Worm (Caenorhabditis elegans) whole organism, young adult: ENCODE results near the gene fbxa-96.

ENCODE experiments used
- B0019.2 ChIP-seq: fragments of 200-800 bp; sonication (Bioruptor generic); conservative IDR thresholded peaks from 2 replicates; pipeline ENCODE4 v1.3.6; 2022; ENCODE audit warnings: missing genetic modification reagents, missing genetic modification characterization, missing compliant biosample characterization
- B0261.1 ChIP-seq: sonication (generic microtip); optimal IDR thresholded peaks from 2 replicates; lab custom pipeline; 2016; ENCODE audit warnings: mild to moderate bottlenecking, missing genetic modification characterization, moderate library complexity, missing compliant biosample characterization
- F10E7.11 ChIP-seq: sonication (generic microtip); optimal IDR thresholded peaks from 2 replicates; lab custom pipeline; 2017; ENCODE audit warnings: mild to moderate bottlenecking, missing genetic modification characterization, moderate library complexity, missing compliant biosample characterization
- F37B4.10 ChIP-seq: fragments of 200-800 bp; sonication (Bioruptor generic); IDR thresholded peaks from 2 replicates; pipeline ENCODE4 v1.3.6; 2022; ENCODE audit warnings: missing genetic modification characterization, missing compliant biosample characterization
- K11D2.4 ChIP-seq: fragments of 200-800 bp; sonication (Bioruptor generic); IDR thresholded peaks from 2 replicates; pipeline ENCODE4 v1.3.6; 2022; ENCODE audit warnings: missing genetic modification reagents, missing genetic modification characterization, missing compliant biosample characterization
- Y67H2A.10 ChIP-seq: fragments of 200-800 bp; sonication (Bioruptor generic); conservative IDR thresholded peaks from 2 replicates; pipeline ENCODE4 v1.3.6; 2022; ENCODE audit warnings: missing genetic modification reagents, missing genetic modification characterization, missing compliant biosample characterization
- akir-1 ChIP-seq: fragments of 200-800 bp; sonication (Bioruptor generic); optimal IDR thresholded peaks from 2 replicates; lab custom pipeline; 2018; ENCODE audit warnings: mild to moderate bottlenecking, missing genetic modification characterization, moderate library complexity, missing compliant biosample characterization
- bed-1 ChIP-seq: fragments of 200-800 bp; sonication (Bioruptor generic); IDR thresholded peaks from 2 replicates; pipeline ENCODE4 v1.3.6; 2022; ENCODE audit warnings: missing genetic modification reagents, missing genetic modification characterization, missing compliant biosample characterization
- cebp-1 ChIP-seq, 2 experiments: fragments of 200-800 bp in 1 of 2; sonication (Bioruptor generic) in 1 of 2; sonication (generic microtip) in 1 of 2; IDR thresholded peaks in 1 of 2; optimal IDR thresholded peaks in 1 of 2; 2 replicates each; pipeline versions ENCODE4 v1.3.6 to Lab custom; 2017 to 2022; ENCODE audit warnings: missing compliant biosample characterization in 2 of 2, missing genetic modification characterization in 2 of 2, mild to moderate bottlenecking in 1 of 2, missing genetic modification reagents in 1 of 2, moderate library complexity in 1 of 2
- cebp-2 ChIP-seq: fragments of 200-800 bp; sonication (Bioruptor generic); IDR thresholded peaks from 2 replicates; pipeline ENCODE4 v1.3.6; 2022; ENCODE audit warnings: missing genetic modification characterization, missing compliant biosample characterization
- ceh-27 ChIP-seq: fragments of 200-800 bp; sonication (Bioruptor generic); optimal IDR thresholded peaks from 2 replicates; lab custom pipeline; 2018; ENCODE audit warnings: mild to moderate bottlenecking, missing genetic modification characterization, moderate library complexity, missing compliant biosample characterization
- ceh-40 ChIP-seq: fragments of 200-800 bp; sonication (Bioruptor generic); IDR thresholded peaks from 2 replicates; pipeline ENCODE4 v1.3.6; 2022; ENCODE audit warnings: missing genetic modification characterization, missing compliant biosample characterization
- chd-7 ChIP-seq: sonication (generic microtip); optimal IDR thresholded peaks from 2 replicates; lab custom pipeline; 2016; ENCODE audit warnings: mild to moderate bottlenecking, missing genetic modification characterization, moderate library complexity, missing compliant biosample characterization
- dox-1 ChIP-seq: fragments of 200-800 bp; sonication (Bioruptor generic); IDR thresholded peaks from 2 replicates; pipeline ENCODE4 v1.3.6; 2022; ENCODE audit warnings: missing genetic modification reagents, missing genetic modification characterization, missing compliant biosample characterization
- efl-1 ChIP-seq: fragments of 150-350 bp; optimal IDR thresholded peaks from 2 replicates; lab custom pipeline; 2014; ENCODE audit warnings: missing biosample characterization, missing genetic modification reagents, missing genetic modification characterization
- gei-17 ChIP-seq: fragments of 200-800 bp; sonication (Bioruptor generic); optimal IDR thresholded peaks from 2 replicates; lab custom pipeline; 2018; ENCODE audit warnings: mild to moderate bottlenecking, missing genetic modification characterization, missing compliant biosample characterization
- him-1 ChIP-seq: sonication (generic microtip); optimal IDR thresholded peaks from 2 replicates; lab custom pipeline; 2016; ENCODE audit warnings: missing genotype, missing genetic modification reagents, missing genetic modification characterization, missing compliant biosample characterization
- hmg-1.2 ChIP-seq: fragments of 200-800 bp; sonication (Bioruptor generic); IDR thresholded peaks from 2 replicates; pipeline ENCODE4 v1.3.6; 2022; ENCODE audit warnings: missing genetic modification reagents, missing genetic modification characterization, missing compliant biosample characterization
- hsf-1 ChIP-seq: fragments of 200-800 bp; sonication (Bioruptor generic); IDR thresholded peaks from 2 replicates; pipeline ENCODE4 v1.3.6; 2022; ENCODE audit warnings: missing genetic modification reagents, missing genetic modification characterization, missing compliant biosample characterization
- let-526 ChIP-seq: fragments of 200-800 bp; sonication (Bioruptor generic); IDR thresholded peaks from 2 replicates; pipeline ENCODE4 v1.3.6; 2022; ENCODE audit warnings: missing genetic modification reagents, missing genetic modification characterization, missing compliant biosample characterization
- lin-54 ChIP-seq: fragments of 200-800 bp; sonication (Bioruptor generic); optimal IDR thresholded peaks from 2 replicates; lab custom pipeline; 2018; ENCODE audit warnings: mild to moderate bottlenecking, missing genetic modification characterization, missing compliant biosample characterization
- madf-8 ChIP-seq: fragments of 200-800 bp; sonication (Bioruptor generic); conservative IDR thresholded peaks from 2 replicates; pipeline ENCODE4 v1.3.6; 2022; ENCODE audit warnings: missing genetic modification reagents, missing genetic modification characterization, missing compliant biosample characterization
- mel-28 ChIP-seq: sonication (generic microtip); optimal IDR thresholded peaks from 2 replicates; lab custom pipeline; 2016; ENCODE audit warnings: borderline replicate concordance, mild to moderate bottlenecking, missing genetic modification characterization, missing compliant biosample characterization
- nhr-80 ChIP-seq: sonication (generic microtip); optimal IDR thresholded peaks from 2 replicates; lab custom pipeline; 2016; ENCODE audit warnings: missing genetic modification characterization, missing compliant biosample characterization
- nhr-90 ChIP-seq: sonication (generic microtip); optimal IDR thresholded peaks from 2 replicates; lab custom pipeline; 2016; ENCODE audit warnings: missing genotype, mild to moderate bottlenecking, missing genetic modification characterization, missing compliant biosample characterization
- pbrm-1 ChIP-seq: fragments of 200-800 bp; sonication (Bioruptor generic); IDR thresholded peaks from 2 replicates; pipeline ENCODE4 v1.3.6; 2022; ENCODE audit warnings: missing genetic modification reagents, missing genetic modification characterization, missing compliant biosample characterization
- rcor-1 ChIP-seq: fragments of 200-800 bp; sonication (Bioruptor generic); IDR thresholded peaks from 2 replicates; pipeline ENCODE4 v1.3.6; 2022; ENCODE audit warnings: missing genetic modification reagents, missing genetic modification characterization, missing compliant biosample characterization
- sptf-2 ChIP-seq: fragments of 200-800 bp; sonication (Bioruptor generic); optimal IDR thresholded peaks from 2 replicates; lab custom pipeline; 2018; ENCODE audit warnings: mild to moderate bottlenecking, missing genetic modification characterization, missing compliant biosample characterization
- tbp1 ChIP-seq: fragments of 200-800 bp; sonication (Bioruptor generic); optimal IDR thresholded peaks from 2 replicates; lab custom pipeline; 2018; ENCODE audit warnings: mild to moderate bottlenecking, missing genetic modification characterization, missing compliant biosample characterization
- zfh-2 ChIP-seq: fragments of 200-800 bp; sonication (Bioruptor generic); conservative IDR thresholded peaks from 2 replicates; pipeline ENCODE4 v1.3.6; 2022; ENCODE audit warnings: missing genetic modification reagents, missing genetic modification characterization, missing compliant biosample characterization
- ztf-3 ChIP-seq: fragments of 200-800 bp; sonication (Bioruptor generic); optimal IDR thresholded peaks from 2 replicates; lab custom pipeline; 2018; ENCODE audit warnings: mild to moderate bottlenecking, missing genetic modification characterization, missing compliant biosample characterization

Gene fbxa-96

DNA sequence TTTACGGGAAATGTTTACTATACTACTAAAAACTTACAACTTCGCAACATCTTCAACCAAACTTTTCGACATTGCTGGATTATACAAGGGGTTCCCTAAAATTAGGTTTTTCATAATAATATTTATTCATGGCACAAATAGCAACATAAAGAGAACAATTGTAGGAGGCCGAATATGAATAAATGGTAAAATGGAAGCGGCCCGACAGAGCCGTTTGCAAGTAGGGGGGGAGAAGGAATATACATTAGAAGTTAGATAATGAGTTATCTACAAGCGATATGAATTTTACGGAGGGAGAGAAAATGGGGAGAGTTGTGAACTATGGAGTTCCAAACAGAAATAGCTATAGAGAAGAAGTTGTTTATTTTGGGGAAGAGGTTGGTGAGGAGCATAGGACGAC is at the start of gene fbxa-96:
Gene fbxa-96 (minus strand): TSS at position 101 of the 400 bp plus-strand sequence.
- no peak for TF ChIP-seq madf-8 (GFP tag; lab: Robert Waterston, UW)
- TF ChIP-seq ceh-40 (GFP tag; lab: Robert Waterston, UW), result no peak
- TF ChIP-seq B0261.1, result no peak
- TF ChIP-seq let-526, result no peak
- TF ChIP-seq lin-54 (GFP tag; lab: Kevin White, UChicago), result no peak
- no peak for TF ChIP-seq hsf-1
- TF ChIP-seq sptf-2 (GFP tag; lab: Kevin White, UChicago), result no peak
- no peak for TF ChIP-seq hmg-1.2 (GFP tag; lab: Robert Waterston, UW)
- no peak for TF ChIP-seq ceh-27
- TF ChIP-seq gei-17 (GFP tag; lab: Kevin White, UChicago), result no peak
- no peak for TF ChIP-seq B0019.2 (GFP tag; lab: Robert Waterston, UW)
- no peak for TF ChIP-seq mel-28
- no peak for TF ChIP-seq bed-1 (GFP tag; lab: Robert Waterston, UW)
- no peak for TF ChIP-seq him-1

DNA sequence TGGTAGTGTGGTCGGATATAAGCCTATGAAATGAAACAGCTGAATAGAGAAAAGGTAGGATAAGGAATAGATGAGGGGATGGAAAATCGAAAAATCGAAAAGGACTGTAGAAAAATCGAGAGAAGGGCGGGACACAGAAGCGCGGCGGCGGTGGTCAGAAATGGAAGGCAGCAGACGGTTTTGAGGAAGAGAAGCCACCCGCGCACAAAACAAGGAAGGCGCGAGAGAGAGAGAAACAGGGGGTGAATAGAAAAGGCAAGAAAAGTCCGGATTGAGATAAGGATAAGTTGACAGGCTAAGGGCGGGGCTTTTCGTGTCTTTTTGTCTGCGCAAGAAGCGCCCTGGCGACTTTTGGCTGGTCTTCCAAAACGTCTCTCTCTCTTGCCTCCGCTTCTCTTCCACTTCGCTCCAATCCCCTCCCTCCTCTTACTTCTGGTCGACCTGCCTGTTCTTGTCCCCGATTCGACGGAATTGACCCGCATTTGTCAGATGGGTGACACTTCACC is 47.6 kb upstream of the fbxa-96 start, which contains the start of gene mlt-9:
Gene mlt-9 (minus strand): TSS at position 51 of the 506 bp plus-strand sequence.
- TF ChIP-seq akir-1 (GFP tag; lab: Kevin White, UChicago), result no peak
- peak; percentile 77 for TF ChIP-seq zfh-2 (GFP tag; lab: Robert Waterston, UW)
- TF ChIP-seq, all 124 proteins: peak for 1

- TF ChIP-seq madf-8 (GFP tag; lab: Robert Waterston, UW) (no peak), F37B4.10 (GFP tag; lab: Robert Waterston, UW) (no peak), ztf-3 (GFP tag; lab: Kevin White, UChicago) (no peak), bed-1 (GFP tag; lab: Robert Waterston, UW) (no peak), nhr-80 (no peak), pbrm-1 (no peak), K11D2.4 (GFP tag; lab: Robert Waterston, UW) (no peak), efl-1 (no peak), cebp-1 (GFP tag; IDR thresholded peaks at IDR 0.05; lab: Robert Waterston, UW) (no peak), cebp-1 (tag; optimal IDR thresholded peaks at IDR 0.05; lab: Kevin White, UChicago) (no peak), Y67H2A.10 (GFP tag; lab: Robert Waterston, UW) (no peak)
Observed at ce11 chrX:15104963-15105493, 44.8 kb upstream of the fbxa-96 start.

DNA sequence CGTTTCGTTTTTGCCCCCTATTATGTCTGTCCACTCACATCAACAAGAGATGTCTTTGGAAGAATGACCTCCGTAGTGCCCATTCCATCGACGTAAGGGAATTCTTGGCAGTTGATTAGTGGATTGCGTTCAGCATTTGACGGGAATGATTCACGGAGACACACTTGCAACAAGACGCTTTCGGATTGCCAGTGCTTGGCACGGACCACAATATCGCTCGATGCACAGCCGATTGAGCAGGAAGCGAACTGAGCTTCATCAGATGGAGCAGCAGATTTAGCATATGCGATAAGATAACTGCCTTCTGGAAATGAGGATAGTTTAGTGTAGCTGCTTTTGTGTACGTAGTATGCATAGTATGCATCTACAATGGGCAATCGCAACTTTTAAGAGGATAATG is 43.3 kb upstream of the fbxa-96 start:
- TF ChIP-seq cebp-2 (0 out of 2 replicates have a peak, but pooled peaks have one; percentile 24), bed-1 (GFP tag; lab: Robert Waterston, UW) (no peak), F10E7.11 (tag; lab: Kevin White, UChicago) (no peak)

ce11 chrX:15100369-15100963 is 40.3 kb upstream of the fbxa-96 start, which contains the start of gene dhhc-1:
dhhc-1 (minus strand) TSS chrX:15100419.
- TF ChIP-seq nhr-90 (no peak), rcor-1 (no peak), ceh-27 (peak; percentile 54), chd-7 (tag; lab: Kevin White, UChicago) (no peak), ceh-40 (GFP tag; lab: Robert Waterston, UW) (no peak), nhr-80 (peak; percentile 56), hmg-1.2 (GFP tag; lab: Robert Waterston, UW) (peak; percentile 84), tbp1 (no peak), dox-1 (GFP tag; lab: Robert Waterston, UW) (peak; percentile 54; the same call in 1 of the 2 replicates)
